Worm (Caenorhabditis elegans) whole organism, L4 larva: ENCODE data around the gene F47D12.9.

ENCODE experiments used
- R02D3.7 ChIP-seq: fragments of 150-350 bp; sonication (generic microtip); optimal IDR thresholded peaks from 3 replicates; lab custom pipeline; 2014; ENCODE audit warnings: missing biosample characterization, missing genetic modification characterization
- egl-27 ChIP-seq: sonication (generic microtip); optimal IDR thresholded peaks from 3 replicates; lab custom pipeline; 2017; ENCODE audit warnings: missing biosample characterization, missing genetic modification reagents, missing genetic modification characterization
- lin-1 ChIP-seq: fragments of 200-800 bp; sonication (Bioruptor generic); IDR thresholded peaks from 2 replicates; pipeline ENCODE4 v1.3.6; 2022; ENCODE audit warnings: missing genetic modification reagents, missing genetic modification characterization, missing compliant biosample characterization
- mdl-1 ChIP-seq, 2 experiments: fragments of 150-350 bp in 1 of 2; sonication (generic microtip) in 1 of 2; optimal IDR thresholded peaks; 2 replicates each; lab custom pipeline; 2014 to 2017; ENCODE audit warnings: missing biosample characterization in 2 of 2, missing genetic modification characterization in 2 of 2
- nhr-237 ChIP-seq: sonication (generic microtip); optimal IDR thresholded peaks from 2 replicates; lab custom pipeline; 2017; ENCODE audit warnings: missing biosample characterization, missing genetic modification characterization
- nhr-76 ChIP-seq: fragments of 150-350 bp; optimal IDR thresholded peaks from 2 replicates; lab custom pipeline; 2014; ENCODE audit warnings: missing biosample characterization, missing genetic modification characterization
- pha-4 ChIP-seq, 2 experiments: fragments of 150-350 bp in 1 of 2; fragments of 200-800 bp in 1 of 2; sonication (Bioruptor generic) in 1 of 2; IDR thresholded peaks in 1 of 2; optimal IDR thresholded peaks in 1 of 2; 2 replicates each; pipeline versions ENCODE4 v1.3.6 to Lab custom; 2014 to 2022; ENCODE audit warnings: missing genetic modification characterization in 2 of 2, missing genetic modification reagents in 2 of 2, missing biosample characterization in 1 of 2, missing compliant biosample characterization in 1 of 2
- skn-1 ChIP-seq: fragments of 150-350 bp; optimal IDR thresholded peaks from 2 replicates; lab custom pipeline; 2014; ENCODE audit warnings: missing biosample characterization, missing genetic modification characterization
- snpc-1.2 ChIP-seq: fragments of 200-800 bp; sonication (Bioruptor generic); IDR thresholded peaks from 2 replicates; pipeline ENCODE4 v1.3.6; 2022; ENCODE audit warnings: missing genetic modification reagents, missing genetic modification characterization, missing compliant biosample characterization
- unc-130 ChIP-seq: sonication (generic microtip); optimal IDR thresholded peaks from 2 replicates; lab custom pipeline; 2016; ENCODE audit warnings: missing genetic modification reagents, missing genetic modification characterization, missing compliant biosample characterization
- ztf-11 ChIP-seq: fragments of 150-350 bp; optimal IDR thresholded peaks from 2 replicates; lab custom pipeline; 2014; ENCODE audit warnings: missing biosample characterization, missing genetic modification characterization

ce11 chrIII:6283024-6283423 is 20.2 kb downstream of the F47D12.9 start:
- TF ChIP-seq pha-4 (GFP tag; IDR thresholded peaks at IDR 0.05; lab: Robert Waterston, UW) (no peak), pha-4 (tag; optimal IDR thresholded peaks at IDR 0.05; lab: Kevin White, UChicago) (no peak), R02D3.7 (tag; lab: Kevin White, UChicago) (no peak), nhr-237 (no peak), nhr-76 (tag; lab: Kevin White, UChicago) (no peak), skn-1 (tag; lab: Kevin White, UChicago) (no peak), mdl-1 (tag; optimal IDR thresholded peaks at IDR 0.05; lab: Kevin White, UChicago) (no peak), egl-27 (tag; lab: Kevin White, UChicago) (no peak), ztf-11 (tag; lab: Kevin White, UChicago) (no peak), lin-1 (GFP tag; lab: Robert Waterston, UW) (no peak), snpc-1.2 (GFP tag; lab: Robert Waterston, UW) (no peak), unc-130 (no peak)
